Worm (Caenorhabditis elegans): Measurements from ENCODE around the gene srw-139.

ce11 chrV:2941405-2941804 is 43.8 kb downstream of the srw-139 start, which contains the start of gene srw-143:
- TF ChIP-seq nfya-1 (tag; optimal IDR thresholded peaks at IDR 0.05) (no peak), C08G9.2 (tag; optimal IDR thresholded peaks at IDR 0.05) (no peak), K09A11.1 (tag; optimal IDR thresholded peaks at IDR 0.05; ENCODE audit: insufficient read depth) (no peak), nhr-11 (tag; optimal IDR thresholded peaks at IDR 0.05) (no peak), hlh-13 (GFP tag; optimal IDR thresholded peaks at IDR 0.05) (no peak), eyg-1 (tag; optimal IDR thresholded peaks at IDR 0.05) (no peak)

Data from whole organism, late embryonic.